Worm (Caenorhabditis elegans) whole organism, midembryonic: Measurements from ENCODE around the gene rpn-11.

Experiments used
- T22C8.4 ChIP-seq: fragments of 200-800 bp; sonication (Bioruptor generic); IDR thresholded peaks from 2 replicates; pipeline ENCODE4 v1.3.6; 2022; ENCODE audit warnings: missing genetic modification characterization, missing compliant biosample characterization
- flt-1 ChIP-seq: fragments of 200-800 bp; sonication (Bioruptor generic); IDR thresholded peaks from 2 replicates; pipeline ENCODE4 v1.3.6; 2022; ENCODE audit warnings: missing genetic modification characterization, missing compliant biosample characterization

ce11 chrII:4002134-4002533 is 42.2 kb downstream of the rpn-11 start:
- TF ChIP-seq flt-1 (GFP tag; lab: Robert Waterston, UW), result no peak
- TF ChIP-seq T22C8.4 (GFP tag; lab: Robert Waterston, UW), result no peak
